Fruit fly (Drosophila melanogaster) whole organism, embryonic: ENCODE measurements around the gene MED27.

Experiments used
- ATbp ChIP-seq: fragments of 200-800 bp; sonication (Bioruptor generic); optimal IDR thresholded peaks from 2 replicates; lab custom pipeline; 2017; ENCODE audit warnings: missing biosample characterization, mild to moderate bottlenecking, missing genetic modification characterization, missing genetic modification reagents
- Antp ChIP-seq: fragments of 200-800 bp; sonication (Bioruptor generic); optimal IDR thresholded peaks from 3 replicates; lab custom pipeline; 2016; ENCODE audit warnings: missing biosample characterization, missing genetic modification characterization
- BtbVII ChIP-seq: fragments of 200-800 bp; sonication (Bioruptor generic); optimal IDR thresholded peaks from 3 replicates; lab custom pipeline; 2017; ENCODE audit warnings: missing biosample characterization, mild to moderate bottlenecking, missing genetic modification characterization
- CG10209 ChIP-seq: fragments of 200-800 bp; sonication (Bioruptor generic); optimal IDR thresholded peaks from 3 replicates; lab custom pipeline; 2017; ENCODE audit warnings: missing biosample characterization, mild to moderate bottlenecking, missing genetic modification characterization, missing genetic modification reagents
- CG10654 ChIP-seq: fragments of 200-800 bp; sonication (Bioruptor generic); optimal IDR thresholded peaks from 2 replicates; lab custom pipeline; 2016; ENCODE audit warnings: missing biosample characterization, missing genetic modification characterization
- CG11456 ChIP-seq: fragments of 200-800 bp; sonication (Bioruptor generic); IDR thresholded peaks from 3 replicates; pipeline ENCODE4 v1.3.6; 2022; ENCODE audit warnings: missing biosample characterization, missing genetic modification characterization
- CG12071 ChIP-seq: fragments of 200-800 bp; sonication (Bioruptor generic); optimal IDR thresholded peaks from 3 replicates; lab custom pipeline; 2018; ENCODE audit warnings: missing biosample characterization, mild to moderate bottlenecking, missing genetic modification characterization
- CG13775 ChIP-seq: fragments of 200-800 bp; sonication (Bioruptor generic); optimal IDR thresholded peaks from 3 replicates; lab custom pipeline; 2017; ENCODE audit warnings: missing biosample characterization, mild to moderate bottlenecking, missing genetic modification characterization
- CG17612 ChIP-seq: fragments of 200-800 bp; sonication (Bioruptor generic); IDR thresholded peaks from 2 replicates; pipeline ENCODE4 v1.3.6; 2022; ENCODE audit warnings: missing biosample characterization, missing genetic modification characterization
- CG18599 ChIP-seq: fragments of 200-800 bp; sonication (Bioruptor generic); optimal IDR thresholded peaks from 3 replicates; lab custom pipeline; 2017; ENCODE audit warnings: missing biosample characterization, missing genetic modification characterization, mild to moderate bottlenecking, moderate library complexity, missing genetic modification reagents
- CG31224 ChIP-seq: fragments of 200-800 bp; sonication (Bioruptor generic); IDR thresholded peaks from 2 replicates; pipeline ENCODE4 v1.3.6; 2022; ENCODE audit warnings: missing biosample characterization, missing genetic modification characterization
- CG34224 ChIP-seq: fragments of 200-800 bp; sonication (Bioruptor generic); IDR thresholded peaks from 3 replicates; pipeline ENCODE4 v1.3.6; 2022; ENCODE audit warnings: missing biosample characterization, missing genetic modification characterization; ENCODE audit not compliant: partially characterized antibody
- CG6683 ChIP-seq: fragments of 200-800 bp; sonication (Bioruptor generic); optimal IDR thresholded peaks from 2 replicates; lab custom pipeline; 2017; ENCODE audit warnings: missing biosample characterization, mild to moderate bottlenecking, missing genetic modification characterization, missing genetic modification reagents
- CG9609 ChIP-seq: fragments of 200-800 bp; sonication (Bioruptor generic); optimal IDR thresholded peaks from 3 replicates; lab custom pipeline; 2016; ENCODE audit warnings: missing biosample characterization, missing genetic modification characterization
- Deaf1 ChIP-seq: fragments of 200-800 bp; optimal IDR thresholded peaks from 3 replicates; lab custom pipeline; 2019; ENCODE audit warnings: missing biosample characterization, mild to moderate bottlenecking, missing genetic modification characterization, moderate library complexity
- Dip2 ChIP-seq: fragments of 200-800 bp; sonication (Bioruptor generic); IDR thresholded peaks from 2 replicates; pipeline ENCODE4 v1.3.6; 2022; ENCODE audit warnings: missing biosample characterization, missing genetic modification characterization
- Gsc ChIP-seq: fragments of 200-800 bp; sonication (Bioruptor generic); IDR thresholded peaks from 2 replicates; pipeline ENCODE4 v1.3.6; 2022; ENCODE audit warnings: missing biosample characterization, missing genetic modification characterization
- HLH3B ChIP-seq: fragments of 200-800 bp; sonication (Bioruptor generic); IDR thresholded peaks from 2 replicates; pipeline ENCODE4 v1.3.6; 2022; ENCODE audit warnings: missing biosample characterization, missing genetic modification characterization
- HmgD ChIP-seq: fragments of 200-800 bp; sonication (Bioruptor generic); optimal IDR thresholded peaks from 3 replicates; lab custom pipeline; 2016; ENCODE audit warnings: missing biosample characterization, missing genetic modification characterization
- Hmx ChIP-seq: fragments of 200-800 bp; sonication (Bioruptor generic); optimal IDR thresholded peaks from 2 replicates; lab custom pipeline; 2016; ENCODE audit warnings: missing biosample characterization, missing genetic modification characterization
- Hr78 ChIP-seq, 2 experiments: fragments of 200-800 bp in 1 of 2; fragments of >200 bp in 1 of 2; sonication (Bioruptor generic) in 1 of 2; optimal IDR thresholded peaks; 2 replicates each; lab custom pipeline; 2017 to 2019; ENCODE audit warnings: missing biosample characterization in 2 of 2, missing genetic modification characterization in 2 of 2, mild to moderate bottlenecking in 1 of 2, moderate library complexity in 1 of 2
- Hsf ChIP-seq: fragments of 200-800 bp; sonication (Bioruptor generic); optimal IDR thresholded peaks from 3 replicates; lab custom pipeline; 2016; ENCODE audit warnings: missing biosample characterization, missing genetic modification characterization
- Med ChIP-seq: fragments of 200-800 bp; sonication (Bioruptor generic); peaks from one replicate; lab custom pipeline; 2016; ENCODE audit warnings: missing biosample characterization, missing genetic modification characterization, mild to moderate bottlenecking, inconsistent platforms, moderate library complexity
- Mrtf ChIP-seq: fragments of 200-800 bp; sonication (Bioruptor generic); IDR thresholded peaks from 3 replicates; pipeline ENCODE4 v1.3.6; 2022; ENCODE audit warnings: missing biosample characterization, missing genetic modification characterization
- NC2α ChIP-seq: fragments of 200-800 bp; sonication (Bioruptor generic); optimal IDR thresholded peaks from 2 replicates; lab custom pipeline; 2016; ENCODE audit warnings: missing biosample characterization, missing genetic modification characterization
- NFAT ChIP-seq: fragments of 200-800 bp; sonication (Bioruptor generic); IDR thresholded peaks from 2 replicates; pipeline ENCODE4 v1.3.6; 2022; ENCODE audit warnings: missing biosample characterization, missing genetic modification characterization
- Ptx1 ChIP-seq: fragments of 200-800 bp; sonication (Bioruptor generic); IDR thresholded peaks from 2 replicates; pipeline ENCODE4 v1.3.6; 2022; ENCODE audit warnings: missing biosample characterization, missing genetic modification characterization
- Sox102F ChIP-seq: fragments of 200-800 bp; sonication (Bioruptor generic); optimal IDR thresholded peaks from 2 replicates; lab custom pipeline; 2018; ENCODE audit warnings: missing biosample characterization, mild to moderate bottlenecking, missing genetic modification characterization, moderate library complexity
- Spps ChIP-seq: fragments of 200-800 bp; sonication (Bioruptor generic); optimal IDR thresholded peaks from 2 replicates; lab custom pipeline; 2018; ENCODE audit warnings: missing biosample characterization, mild to moderate bottlenecking, missing genetic modification characterization
- TFAM ChIP-seq: fragments of 200-800 bp; sonication (Bioruptor generic); optimal IDR thresholded peaks from 2 replicates; lab custom pipeline; 2017; ENCODE audit warnings: missing biosample characterization, missing genetic modification characterization, inconsistent platforms
- Xrp1 ChIP-seq: fragments of 200-800 bp; sonication (Bioruptor generic); IDR thresholded peaks from 2 replicates; pipeline ENCODE4 v1.3.6; 2022; ENCODE audit warnings: missing biosample characterization, missing genetic modification characterization
- cad ChIP-seq: fragments of >200 bp; optimal IDR thresholded peaks from 2 replicates; lab custom pipeline; 2017; ENCODE audit warnings: missing biosample characterization, missing genetic modification characterization
- corto ChIP-seq: fragments of 200-800 bp; sonication (Bioruptor generic); optimal IDR thresholded peaks from 2 replicates; lab custom pipeline; 2016; ENCODE audit warnings: missing biosample characterization, mild to moderate bottlenecking, missing genetic modification characterization, moderate library complexity
- en ChIP-seq: fragments of 200-800 bp; sonication (Bioruptor generic); optimal IDR thresholded peaks from 2 replicates; lab custom pipeline; 2016; ENCODE audit warnings: missing biosample characterization, missing genetic modification characterization
- ewg ChIP-seq: fragments of 200-800 bp; sonication (Bioruptor generic); optimal IDR thresholded peaks from 3 replicates; lab custom pipeline; 2017; ENCODE audit warnings: mild to moderate bottlenecking, missing biosample characterization, missing genetic modification reagents, missing genetic modification characterization
- gcm2 ChIP-seq: fragments of 200-800 bp; sonication (Bioruptor generic); optimal IDR thresholded peaks from 2 replicates; lab custom pipeline; 2016; ENCODE audit warnings: missing biosample characterization, missing genetic modification characterization
- grau ChIP-seq: fragments of 200-800 bp; optimal IDR thresholded peaks from 3 replicates; lab custom pipeline; 2019; ENCODE audit warnings: missing biosample characterization, mild to moderate bottlenecking, missing genetic modification characterization, moderate library complexity
- h ChIP-seq: fragments of >200 bp; optimal IDR thresholded peaks from 2 replicates; lab custom pipeline; 2017
- jumu ChIP-seq: fragments of 200-800 bp; sonication (Bioruptor generic); optimal IDR thresholded peaks from 3 replicates; lab custom pipeline; 2016; ENCODE audit warnings: missing biosample characterization, missing genetic modification characterization
- kah ChIP-seq: fragments of 200-800 bp; sonication (Bioruptor generic); optimal IDR thresholded peaks from 2 replicates; lab custom pipeline; 2018; ENCODE audit warnings: missing biosample characterization, mild to moderate bottlenecking, missing genetic modification characterization
- kay ChIP-seq: fragments of 200-800 bp; sonication (Bioruptor generic); optimal IDR thresholded peaks from 2 replicates; lab custom pipeline; 2016; ENCODE audit warnings: missing biosample characterization, missing genetic modification characterization
- ken ChIP-seq: fragments of 200-800 bp; sonication (Bioruptor generic); IDR thresholded peaks from 3 replicates; pipeline ENCODE4 v1.3.6; 2022; ENCODE audit warnings: missing biosample characterization, missing genetic modification characterization
- lmd ChIP-seq: fragments of 200-800 bp; sonication (Bioruptor generic); IDR thresholded peaks from 2 replicates; pipeline ENCODE4 v1.3.6; 2022; ENCODE audit warnings: missing biosample characterization, missing genetic modification characterization
- mam ChIP-seq: fragments of 200-800 bp; sonication (Bioruptor generic); optimal IDR thresholded peaks from 3 replicates; lab custom pipeline; 2016; ENCODE audit warnings: missing biosample characterization, missing genetic modification characterization
- nerfin-1 ChIP-seq: fragments of 200-800 bp; sonication (Bioruptor generic); optimal IDR thresholded peaks from 3 replicates; lab custom pipeline; 2019; ENCODE audit warnings: missing biosample characterization, mild to moderate bottlenecking, missing genetic modification characterization, moderate library complexity
- nom ChIP-seq: fragments of 200-800 bp; sonication (Bioruptor generic); optimal IDR thresholded peaks from 2 replicates; lab custom pipeline; 2017; ENCODE audit warnings: missing biosample characterization, missing genetic modification characterization, mild to moderate bottlenecking, moderate library complexity, missing genetic modification reagents
- ranshi ChIP-seq: fragments of 200-800 bp; sonication (Bioruptor generic); IDR thresholded peaks from 2 replicates; pipeline ENCODE4 v1.3.6; 2022; ENCODE audit warnings: missing biosample characterization, missing genetic modification characterization
- schlank ChIP-seq: fragments of 200-800 bp; sonication (Bioruptor generic); optimal IDR thresholded peaks from 2 replicates; lab custom pipeline; 2018; ENCODE audit warnings: missing biosample characterization, mild to moderate bottlenecking, missing genetic modification characterization
- scrt ChIP-seq: fragments of 200-800 bp; sonication (Bioruptor generic); optimal IDR thresholded peaks from 2 replicates; lab custom pipeline; 2018; ENCODE audit warnings: missing biosample characterization, mild to moderate bottlenecking, missing genetic modification characterization, moderate library complexity
- tin ChIP-seq: fragments of 200-800 bp; sonication (Bioruptor generic); optimal IDR thresholded peaks from 3 replicates; lab custom pipeline; 2016; ENCODE audit warnings: missing biosample characterization, missing genetic modification characterization

Gene MED27

DNA sequence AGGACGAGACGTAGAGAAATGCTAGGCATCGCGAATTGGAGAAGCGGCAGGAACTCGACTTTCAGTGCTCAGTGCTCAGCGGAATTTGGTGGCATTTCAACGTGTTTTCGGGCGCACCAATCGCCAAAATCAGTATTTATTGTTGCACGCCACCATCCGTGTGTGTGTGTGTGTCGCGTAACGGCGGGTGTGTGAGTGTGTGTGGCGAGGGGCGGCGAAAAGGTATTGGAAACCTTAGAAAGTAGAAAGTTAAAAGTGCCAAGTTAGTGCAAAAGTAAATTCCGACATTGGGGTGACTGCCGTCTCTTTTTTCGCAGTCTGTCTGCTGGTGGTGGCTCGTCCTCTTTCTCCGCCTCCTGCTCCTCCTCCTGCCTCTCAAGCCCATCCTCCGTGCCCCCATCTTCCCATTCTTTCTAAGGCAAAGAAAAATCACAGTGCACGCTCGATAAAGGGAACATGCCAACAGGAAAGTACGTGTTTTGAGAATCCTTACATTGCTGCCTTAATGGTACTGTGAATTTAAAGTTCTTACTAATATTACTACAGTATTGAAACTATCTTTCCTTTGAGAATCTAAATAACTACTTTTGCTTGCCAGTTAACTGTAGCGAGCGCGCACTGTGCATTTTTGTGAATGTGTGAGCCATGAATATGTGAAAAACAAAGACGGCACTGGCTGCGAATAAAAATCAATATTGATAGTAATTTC, 31.3 kb downstream of the MED27 start (continued):
- TF ChIP-seq CG10654 (GFP tag; lab: Kevin White, UChicago) (peak; percentile 12), lmd (GFP tag; lab: Robert Waterston, UW) (peak; percentile 61), en (GFP tag; lab: Kevin White, UChicago) (no peak), Deaf1 (tag; lab: Kevin White, UChicago) (peak; percentile 16), schlank (tag; lab: Kevin White, UChicago) (no peak), Antp (peak; percentile 45), TFAM (GFP tag; lab: Kevin White, UChicago) (no peak), CG13775 (GFP tag; lab: Kevin White, UChicago) (no peak), NC2α (GFP tag; lab: Kevin White, UChicago) (no peak), ranshi (GFP tag; lab: Robert Waterston, UW) (no peak), CG34224 (0 out of 3 replicates have a peak, but pooled peaks have one; percentile 24), Hr78 (GFP tag; optimal IDR thresholded peaks at IDR 0.05; lab: Kevin White, UChicago) (no peak), CG17612 (GFP tag; lab: Robert Waterston, UW) (no peak), jumu (peak; percentile 23), nerfin-1 (tag; lab: Kevin White, UChicago) (peak; percentile 77), scrt (no peak), ATbp (GFP tag; lab: Kevin White, UChicago) (peak; percentile 52), Ptx1 (GFP tag; lab: Robert Waterston, UW) (peak; percentile 56), CG10209 (GFP tag; lab: Kevin White, UChicago) (peak; percentile 42), Dip2 (GFP tag; lab: Robert Waterston, UW) (no peak), kah (GFP tag; lab: Kevin White, UChicago) (no peak), ken (GFP tag; lab: Robert Waterston, UW) (peak; percentile 40; the same call in 1 of the 3 replicates), tin (GFP tag; lab: Kevin White, UChicago) (peak; percentile 20), corto (GFP tag; lab: Kevin White, UChicago) (no peak), kay (GFP tag; lab: Kevin White, UChicago) (no peak), Hsf (GFP tag; lab: Kevin White, UChicago) (peak; percentile 55), Hmx (GFP tag; lab: Kevin White, UChicago) (no peak), CG11456 (GFP tag; lab: Robert Waterston, UW) (no peak), CG18599 (GFP tag; lab: Kevin White, UChicago) (peak; percentile 81), mam (GFP tag; lab: Kevin White, UChicago) (no peak), CG31224 (GFP tag; lab: Robert Waterston, UW) (no peak), CG6683 (GFP tag; lab: Kevin White, UChicago) (peak; percentile 5), Mrtf (GFP tag; lab: Robert Waterston, UW) (peak; percentile 37; the same call in 1 of the 3 replicates), grau (tag; lab: Kevin White, UChicago) (peak; percentile 94), Med (GFP tag; lab: Kevin White, UChicago) (peak; percentile 89), BtbVII (GFP tag; lab: Kevin White, UChicago) (peak; percentile 25), CG9609 (peak; percentile 38), Xrp1 (peak; percentile 48; the same call in 1 of the 2 replicates), cad (GFP tag; lab: Kevin White, UChicago) (no peak), CG12071 (GFP tag; lab: Kevin White, UChicago) (peak; percentile 34), Sox102F (GFP tag; lab: Kevin White, UChicago) (peak; percentile 63), gcm2 (no peak), nom (GFP tag; lab: Kevin White, UChicago) (no peak), Gsc (GFP tag; lab: Robert Waterston, UW) (peak; percentile 26; the same call in 1 of the 2 replicates), HLH3B (GFP tag; lab: Robert Waterston, UW) (peak; percentile 47; the same call in 1 of the 2 replicates), NFAT (no peak), ewg (GFP tag; lab: Kevin White, UChicago) (no peak), Spps (tag; lab: Kevin White, UChicago) (no peak), HmgD (no peak), h (lab: Kevin White, UChicago) (no peak)
